Worm (Caenorhabditis elegans): ENCODE data around the gene daf-22.

ce11 chrII:12373921-12374320, 51.6 kb downstream of the daf-22 start:
- TF ChIP-seq dve-1 (tag; optimal IDR thresholded peaks at IDR 0.05; ENCODE audit: insufficient read depth) (no peak), R02D3.7 (tag; optimal IDR thresholded peaks at IDR 0.05) (no peak), T20F7.1 (GFP tag; optimal IDR thresholded peaks at IDR 0.05) (no peak), ctbp-1 (GFP tag; IDR thresholded peaks at IDR 0.05) (no peak), daf-12 (tag; optimal IDR thresholded peaks at IDR 0.05) (no peak)

Data from whole organism, L4 larva.